Fruit fly (Drosophila melanogaster): Measurements from ENCODE around the gene CG11069.

The CG11069 gene

dm6 chr3R:24938049-24938448, 43.5 kb downstream of the CG11069 start, which contains the start of gene Osbp (continued):
- TF ChIP-seq CHES-1-like (GFP tag; optimal IDR thresholded peaks at IDR 0.05) (no peak), cas (GFP tag; IDR thresholded peaks at IDR 0.05) (peak; percentile 47; the same call in 1 of the 2 replicates), CG7786 (GFP tag; optimal IDR thresholded peaks at IDR 0.05) (no peak), CG17186 (GFP tag; optimal IDR thresholded peaks at IDR 0.05) (peak; percentile 72), ham (GFP tag; IDR thresholded peaks at IDR 0.05) (no peak), CG33557 (GFP tag; optimal IDR thresholded peaks at IDR 0.05) (no peak), hb (GFP tag; IDR thresholded peaks at IDR 0.05; ENCODE audit: partially characterized antibody) (no peak), Hr78 (GFP tag; optimal IDR thresholded peaks at IDR 0.05) (no peak), CG1792 (GFP tag; optimal IDR thresholded peaks at IDR 0.05) (no peak), ash1 (GFP tag; optimal IDR thresholded peaks at IDR 0.05) (no peak), Bteb2 (GFP tag; optimal IDR thresholded peaks at IDR 0.05) (no peak), CG10543 (GFP tag; optimal IDR thresholded peaks at IDR 0.05) (peak; percentile 17), gsb-n (tag; optimal IDR thresholded peaks at IDR 0.05) (no peak), Rx (GFP tag; IDR thresholded peaks at IDR 0.05) (no peak), Kr (GFP tag; optimal IDR thresholded peaks at IDR 0.05) (no peak), CG9437 (GFP tag; optimal IDR thresholded peaks at IDR 0.05) (no peak), Antp (GFP tag; optimal IDR thresholded peaks at IDR 0.05) (no peak), cato (GFP tag; optimal IDR thresholded peaks at IDR 0.05; ENCODE audit: borderline replicate concordance) (no peak), CG14860 (GFP tag; IDR thresholded peaks at IDR 0.05; ENCODE audit: partially characterized antibody) (peak; percentile 57; the same call in 2 of the 3 replicates), unpg (GFP tag; optimal IDR thresholded peaks at IDR 0.05) (no peak), Ravus (GFP tag; IDR thresholded peaks at IDR 0.05) (no peak), tio (GFP tag; optimal IDR thresholded peaks at IDR 0.05) (no peak), lmd (GFP tag; IDR thresholded peaks at IDR 0.05) (no peak), E2f1 (GFP tag; IDR thresholded peaks at IDR 0.05) (no peak), gcm (GFP tag; optimal IDR thresholded peaks at IDR 0.05) (no peak), lov (optimal IDR thresholded peaks at IDR 0.05) (no peak), lov (GFP tag; IDR thresholded peaks at IDR 0.05) (no peak), pnt (GFP tag; optimal IDR thresholded peaks at IDR 0.05) (no peak), Vsx1 (GFP tag; optimal IDR thresholded peaks at IDR 0.05) (no peak), CG10274 (GFP tag; optimal IDR thresholded peaks at IDR 0.05) (no peak), CG7745 (tag; optimal IDR thresholded peaks at IDR 0.05) (no peak), CG8290 (GFP tag; optimal IDR thresholded peaks at IDR 0.05) (no peak), CG8290 (tag; optimal IDR thresholded peaks at IDR 0.05) (no peak), dysf (GFP tag; IDR thresholded peaks at IDR 0.05) (no peak; the same call in 2 of the 3 replicates), NfI (GFP tag; optimal IDR thresholded peaks at IDR 0.05) (peak; percentile 32), fd3F (GFP tag; optimal IDR thresholded peaks at IDR 0.05) (no peak), pzg (GFP tag; optimal IDR thresholded peaks at IDR 0.05) (peak; percentile 85), oc (tag; optimal IDR thresholded peaks at IDR 0.05) (no peak), CG9727 (GFP tag; optimal IDR thresholded peaks at IDR 0.05) (no peak), nerfin-1 (tag; optimal IDR thresholded peaks at IDR 0.05) (peak; percentile 6), CG32532 (GFP tag; IDR thresholded peaks at IDR 0.05) (no peak), CG32767 (GFP tag; IDR thresholded peaks at IDR 0.05) (no peak), CG2120 (GFP tag; optimal IDR thresholded peaks at IDR 0.05) (no peak), ci (GFP tag; IDR thresholded peaks at IDR 0.05) (no peak), klu (GFP tag; IDR thresholded peaks at IDR 0.05) (no peak), Xrp1 (GFP tag; IDR thresholded peaks at IDR 0.05) (no peak), da (GFP tag; optimal IDR thresholded peaks at IDR 0.05) (no peak), CG14965 (GFP tag; optimal IDR thresholded peaks at IDR 0.05; ENCODE audit: borderline replicate concordance) (no peak), CG43689 (GFP tag; IDR thresholded peaks at IDR 0.05) (no peak), CG8478 (optimal IDR thresholded peaks at IDR 0.05) (peak; percentile 73), pb (GFP tag; optimal IDR thresholded peaks at IDR 0.05) (no peak), nau (GFP tag; optimal IDR thresholded peaks at IDR 0.05) (no peak)
